Worm (Caenorhabditis elegans) whole organism, L1 larva: Measurements from ENCODE around the gene hsd-2.

Source experiments
- C34B4.2 ChIP-seq: sonication (generic microtip); optimal IDR thresholded peaks from 2 replicates; lab custom pipeline; 2017; ENCODE audit warnings: mild to moderate bottlenecking, missing genetic modification characterization, missing compliant biosample characterization
- F16B12.6 ChIP-seq: fragments of 150-350 bp; optimal IDR thresholded peaks from 2 replicates; lab custom pipeline; 2014; ENCODE audit warnings: missing biosample characterization, missing genetic modification characterization
- Y116A8C.19 ChIP-seq: sonication (generic microtip); optimal IDR thresholded peaks from 2 replicates; lab custom pipeline; 2016; ENCODE audit warnings: missing compliant biosample characterization, missing genetic modification characterization, borderline replicate concordance
- aha-1 ChIP-seq: fragments of 150-350 bp; optimal IDR thresholded peaks from 2 replicates; lab custom pipeline; 2014; ENCODE audit warnings: missing biosample characterization, missing genetic modification characterization
- alr-1 ChIP-seq: fragments of 200-800 bp; sonication (Bioruptor generic); optimal IDR thresholded peaks from 2 replicates; lab custom pipeline; 2018; ENCODE audit warnings: borderline replicate concordance, mild to moderate bottlenecking, missing genetic modification characterization, missing compliant biosample characterization
- ama-1 ChIP-seq: fragments of 150-350 bp; optimal IDR thresholded peaks from 2 replicates; lab custom pipeline; 2014
- ceh-63 ChIP-seq: fragments of 200-800 bp; sonication (Bioruptor generic); optimal IDR thresholded peaks from 2 replicates; lab custom pipeline; 2018; ENCODE audit warnings: mild to moderate bottlenecking, missing genetic modification characterization, missing compliant biosample characterization
- ceh-8 ChIP-seq: fragments of 200-800 bp; sonication (Bioruptor generic); optimal IDR thresholded peaks from 2 replicates; lab custom pipeline; 2018; ENCODE audit warnings: mild to moderate bottlenecking, missing genetic modification characterization, moderate library complexity, missing compliant biosample characterization
- ceh-90 ChIP-seq: sonication (generic microtip); optimal IDR thresholded peaks from 2 replicates; lab custom pipeline; 2016; ENCODE audit warnings: missing genetic modification characterization, missing compliant biosample characterization
- ces-1 ChIP-seq: fragments of 150-350 bp; optimal IDR thresholded peaks from 2 replicates; lab custom pipeline; 2014; ENCODE audit warnings: missing biosample characterization, missing genetic modification reagents, missing genetic modification characterization
- dpl-1 ChIP-seq, 3 experiments: fragments of 150-350 bp in 2 of 3; sonication (generic microtip) in 1 of 3; optimal IDR thresholded peaks; 2 replicates each; lab custom pipeline; 2014 to 2017; ENCODE audit warnings: missing biosample characterization in 3 of 3, missing genetic modification characterization in 3 of 3, missing genetic modification reagents in 3 of 3
- dsc-1 ChIP-seq: sonication (generic microtip); optimal IDR thresholded peaks from 2 replicates; lab custom pipeline; 2016; ENCODE audit warnings: mild to moderate bottlenecking, missing genetic modification characterization, missing compliant biosample characterization
- efl-3 ChIP-seq: fragments of 200-800 bp; sonication (Bioruptor generic); optimal IDR thresholded peaks from 2 replicates; lab custom pipeline; 2018; ENCODE audit warnings: mild to moderate bottlenecking, missing genetic modification characterization, missing compliant biosample characterization
- egl-13 ChIP-seq: sonication (generic microtip); optimal IDR thresholded peaks from 2 replicates; lab custom pipeline; 2016; ENCODE audit warnings: missing genotype, missing genetic modification reagents, missing genetic modification characterization, missing compliant biosample characterization
- egl-27 ChIP-seq, 2 experiments: fragments of 150-350 bp in 1 of 2; sonication (generic microtip); optimal IDR thresholded peaks; 3 replicates each; lab custom pipeline; 2017 to 2018; ENCODE audit warnings: missing biosample characterization in 2 of 2, missing genetic modification characterization in 2 of 2, missing genetic modification reagents in 2 of 2
- elt-3 ChIP-seq, 6 experiments: fragments of 150-350 bp in 1 of 6; sonication (generic microtip); optimal IDR thresholded peaks; 2 replicates each; lab custom pipeline; 2017 to 2018; ENCODE audit warnings: missing biosample characterization in 6 of 6, missing genetic modification characterization in 6 of 6, inconsistent platforms in 1 of 6
- ets-5 ChIP-seq: fragments of 200-800 bp; sonication (Bioruptor generic); IDR thresholded peaks from 2 replicates; pipeline ENCODE4 v1.3.6; 2022; ENCODE audit warnings: missing genetic modification characterization, missing compliant biosample characterization
- fkh-4 ChIP-seq: sonication (generic microtip); optimal IDR thresholded peaks from 2 replicates; lab custom pipeline; 2016; ENCODE audit warnings: missing compliant biosample characterization, missing genetic modification characterization, borderline replicate concordance
- fkh-8 ChIP-seq: sonication (generic microtip); optimal IDR thresholded peaks from 2 replicates; lab custom pipeline; 2016; ENCODE audit warnings: mild to moderate bottlenecking, missing genetic modification characterization, missing compliant biosample characterization
- fos-1 ChIP-seq: fragments of 150-350 bp; optimal IDR thresholded peaks from 2 replicates; lab custom pipeline; 2014; ENCODE audit warnings: missing biosample characterization, missing genetic modification characterization
- hlh-4 ChIP-seq: sonication (generic microtip); optimal IDR thresholded peaks from 2 replicates; lab custom pipeline; 2016; ENCODE audit warnings: mild to moderate bottlenecking, missing genetic modification characterization, missing compliant biosample characterization
- hpl-2 ChIP-seq: fragments of 150-350 bp; optimal IDR thresholded peaks from 2 replicates; lab custom pipeline; 2014; ENCODE audit warnings: missing biosample characterization, missing genetic modification reagents, missing genetic modification characterization
- irx-1 ChIP-seq: sonication (generic microtip); optimal IDR thresholded peaks from 2 replicates; lab custom pipeline; 2016; ENCODE audit warnings: missing genetic modification characterization, missing compliant biosample characterization
- jun-1 ChIP-seq: fragments of 150-350 bp; optimal IDR thresholded peaks from 2 replicates; lab custom pipeline; 2014; ENCODE audit warnings: missing biosample characterization, missing genetic modification reagents, missing genetic modification characterization
- lin-15B ChIP-seq: fragments of 150-350 bp; sonication (generic microtip); optimal IDR thresholded peaks from 3 replicates; lab custom pipeline; 2014; ENCODE audit warnings: missing biosample characterization, missing genetic modification characterization
- lin-35 ChIP-seq, 2 experiments: fragments of 150-350 bp; optimal IDR thresholded peaks; 2 replicates each; lab custom pipeline; 2014; ENCODE audit warnings: missing biosample characterization in 2 of 2, missing genetic modification characterization in 2 of 2, missing genetic modification reagents in 2 of 2
- lir-3 ChIP-seq: sonication (generic microtip); optimal IDR thresholded peaks from 2 replicates; lab custom pipeline; 2016; ENCODE audit warnings: mild to moderate bottlenecking, missing genetic modification characterization, moderate library complexity, missing compliant biosample characterization; ENCODE audit not compliant: poor library complexity
- lsy-2 ChIP-seq, 2 experiments: fragments of 150-350 bp; optimal IDR thresholded peaks; 2 replicates each; lab custom pipeline; 2014; ENCODE audit warnings: missing biosample characterization in 2 of 2, missing genetic modification characterization in 2 of 2
- mab-9 ChIP-seq: fragments of 200-800 bp; sonication (Bioruptor generic); IDR thresholded peaks from 2 replicates; pipeline ENCODE4 v1.3.6; 2022; ENCODE audit warnings: missing genetic modification reagents, missing genetic modification characterization, missing compliant biosample characterization
- mef-2 ChIP-seq: fragments of 150-350 bp; optimal IDR thresholded peaks from 2 replicates; lab custom pipeline; 2014; ENCODE audit warnings: missing biosample characterization, missing genetic modification characterization
- mep-1 ChIP-seq: fragments of 150-350 bp; optimal IDR thresholded peaks from 2 replicates; lab custom pipeline; 2014; ENCODE audit warnings: missing biosample characterization, missing genetic modification characterization
- nhr-11 ChIP-seq: fragments of 150-350 bp; optimal IDR thresholded peaks from 2 replicates; lab custom pipeline; 2014; ENCODE audit warnings: missing biosample characterization, missing genetic modification characterization
- nhr-19 ChIP-seq: fragments of 200-800 bp; sonication (Bioruptor generic); conservative IDR thresholded peaks from 2 replicates; pipeline ENCODE4 v1.3.6; 2022; ENCODE audit warnings: missing genetic modification characterization, missing compliant biosample characterization
- nhr-20 ChIP-seq: sonication (generic microtip); optimal IDR thresholded peaks from 2 replicates; lab custom pipeline; 2016; ENCODE audit warnings: mild to moderate bottlenecking, missing genetic modification characterization, missing compliant biosample characterization
- nhr-71 ChIP-seq: sonication (generic microtip); optimal IDR thresholded peaks from 2 replicates; lab custom pipeline; 2016; ENCODE audit warnings: mild to moderate bottlenecking, missing genetic modification characterization, moderate library complexity, missing compliant biosample characterization
- nhr-76 ChIP-seq: sonication (generic microtip); optimal IDR thresholded peaks from 2 replicates; lab custom pipeline; 2017; ENCODE audit warnings: missing biosample characterization, missing genetic modification characterization
- nhr-77 ChIP-seq: fragments of 150-350 bp; optimal IDR thresholded peaks from 2 replicates; lab custom pipeline; 2014; ENCODE audit warnings: missing biosample characterization, missing genetic modification characterization
- nhr-90 ChIP-seq: sonication (generic microtip); optimal IDR thresholded peaks from 2 replicates; lab custom pipeline; 2016; ENCODE audit warnings: mild to moderate bottlenecking, missing genetic modification characterization, missing compliant biosample characterization; ENCODE audit not compliant: poor library complexity
- pqm-1 ChIP-seq: sonication (generic microtip); optimal IDR thresholded peaks from 3 replicates; lab custom pipeline; 2017; ENCODE audit warnings: missing biosample characterization, missing genetic modification characterization
- rnt-1 ChIP-seq: sonication (generic microtip); optimal IDR thresholded peaks from 2 replicates; lab custom pipeline; 2016; ENCODE audit warnings: mild to moderate bottlenecking, missing genetic modification characterization, moderate library complexity, missing compliant biosample characterization
- snu-23 ChIP-seq: sonication (generic microtip); optimal IDR thresholded peaks from 2 replicates; lab custom pipeline; 2016; ENCODE audit warnings: missing genetic modification characterization, missing compliant biosample characterization
- sptf-1 ChIP-seq: fragments of 150-350 bp; optimal IDR thresholded peaks from 2 replicates; lab custom pipeline; 2014; ENCODE audit warnings: missing biosample characterization, missing genetic modification characterization
- sup-37 ChIP-seq: fragments of 200-800 bp; sonication (Bioruptor generic); optimal IDR thresholded peaks from 2 replicates; lab custom pipeline; 2018; ENCODE audit warnings: mild to moderate bottlenecking, missing genetic modification characterization, missing compliant biosample characterization
- swsn-7 ChIP-seq: sonication (generic microtip); optimal IDR thresholded peaks from 2 replicates; lab custom pipeline; 2016; ENCODE audit warnings: missing genetic modification characterization, missing compliant biosample characterization
- tbx-2 ChIP-seq: sonication (generic microtip); optimal IDR thresholded peaks from 2 replicates; lab custom pipeline; 2016; ENCODE audit warnings: missing genetic modification characterization, missing compliant biosample characterization
- unc-130 ChIP-seq: fragments of 150-350 bp; optimal IDR thresholded peaks from 2 replicates; lab custom pipeline; 2017; ENCODE audit warnings: missing biosample characterization, missing genetic modification characterization, inconsistent platforms
- unc-62 ChIP-seq: fragments of 150-350 bp; optimal IDR thresholded peaks from 2 replicates; lab custom pipeline; 2014; ENCODE audit warnings: missing biosample characterization, missing genetic modification reagents, missing genetic modification characterization
- unc-86 ChIP-seq: sonication (generic microtip); optimal IDR thresholded peaks from 2 replicates; lab custom pipeline; 2016; ENCODE audit warnings: missing genetic modification characterization, missing compliant biosample characterization
- xbp-1 ChIP-seq: sonication (generic microtip); optimal IDR thresholded peaks from 2 replicates; lab custom pipeline; 2016; ENCODE audit warnings: missing genetic modification characterization, missing compliant biosample characterization
- zag-1 ChIP-seq: fragments of 150-350 bp; optimal IDR thresholded peaks from 2 replicates; lab custom pipeline; 2014; ENCODE audit warnings: missing biosample characterization, missing genetic modification characterization
- zip-4 ChIP-seq: fragments of 200-800 bp; sonication (Bioruptor generic); optimal IDR thresholded peaks from 2 replicates; lab custom pipeline; 2018; ENCODE audit warnings: mild to moderate bottlenecking, missing genetic modification characterization, moderate library complexity, missing compliant biosample characterization
- ztf-11 ChIP-seq, 2 experiments: sonication (generic microtip); optimal IDR thresholded peaks; 2 replicates each; lab custom pipeline; 2016 to 2017; ENCODE audit warnings: missing genetic modification characterization in 2 of 2, missing biosample characterization in 1 of 2, missing compliant biosample characterization in 1 of 2
- ztf-4 ChIP-seq: fragments of 150-350 bp; optimal IDR thresholded peaks from 2 replicates; lab custom pipeline; 2014; ENCODE audit warnings: missing biosample characterization, missing genetic modification characterization

hsd-2 gene

DNA sequence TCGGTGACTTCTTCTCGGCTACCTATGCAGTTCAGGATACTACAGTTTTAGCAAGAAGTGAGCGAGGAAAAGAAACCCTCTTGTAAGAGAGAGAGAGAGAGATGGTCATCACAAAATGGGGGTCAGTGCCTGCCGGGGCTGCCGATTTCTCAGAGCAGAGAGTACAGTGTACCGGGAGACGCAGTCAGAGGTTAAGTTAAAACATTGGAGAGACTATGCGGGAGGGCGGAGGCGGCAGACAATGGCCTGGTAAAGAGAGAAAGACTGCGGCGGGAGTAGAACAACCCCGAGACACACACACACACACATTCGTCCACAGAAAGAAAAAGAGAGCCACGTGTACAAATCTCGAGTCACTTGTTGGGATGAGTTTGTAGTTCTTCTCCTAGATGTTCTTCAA is 33.6 kb upstream of the hsd-2 start:
- no peak for TF ChIP-seq ceh-63 (GFP tag; lab: Kevin White, UChicago)
- peak; percentile 80 for TF ChIP-seq xbp-1
- peak; percentile 20 for TF ChIP-seq irx-1 (tag; lab: Kevin White, UChicago)
- TF ChIP-seq nhr-71, result peak; percentile 80
- TF ChIP-seq sup-37 (GFP tag; lab: Kevin White, UChicago), result no peak
- TF ChIP-seq nhr-77, result peak; percentile 28
- TF ChIP-seq elt-3 (tag; optimal IDR thresholded peaks at IDR 0.05; lab: Kevin White, UChicago), result peak in 2 of 6 experiments; percentile 2 to 20
- no peak for TF ChIP-seq jun-1 (tag; lab: Kevin White, UChicago)
- TF ChIP-seq ets-5 (GFP tag; lab: Robert Waterston, UW), result no peak
- peak; percentile 51 for TF ChIP-seq nhr-19 (GFP tag; lab: Robert Waterston, UW)
- TF ChIP-seq zag-1, result no peak
- no peak for TF ChIP-seq lin-15B (tag; lab: Kevin White, UChicago)
- TF ChIP-seq ceh-90, result no peak
- TF ChIP-seq F16B12.6 (tag; lab: Kevin White, UChicago), result no peak
- TF ChIP-seq pqm-1 (tag; lab: Kevin White, UChicago), result no peak
- TF ChIP-seq unc-86, result no peak
- TF ChIP-seq C34B4.2 (tag; lab: Kevin White, UChicago), result no peak
- no peak for TF ChIP-seq fos-1 (tag; lab: Kevin White, UChicago)
- TF ChIP-seq lir-3 (tag; lab: Kevin White, UChicago), result peak; percentile 37
- no peak for TF ChIP-seq fkh-4 (tag; lab: Kevin White, UChicago)
- TF ChIP-seq mab-9 (GFP tag; lab: Robert Waterston, UW), result no peak
- TF ChIP-seq ama-1 (lab: Kevin White, UChicago), result no peak
- peak; percentile 50 for TF ChIP-seq swsn-7 (tag; lab: Kevin White, UChicago)
- peak; percentile 74 for TF ChIP-seq rnt-1 (tag; lab: Kevin White, UChicago)
- TF ChIP-seq fkh-8 (tag; lab: Kevin White, UChicago), result no peak
- no peak for TF ChIP-seq hpl-2 (GFP tag; lab: Kevin White, UChicago)
- no peak for TF ChIP-seq dpl-1 (GFP tag; optimal IDR thresholded peaks at IDR 0.05; lab: Kevin White, UChicago)
- TF ChIP-seq lsy-2 (tag; optimal IDR thresholded peaks at IDR 0.05; lab: Kevin White, UChicago), result peak; percentile 54
- TF ChIP-seq mef-2, result peak; percentile 20
- TF ChIP-seq sptf-1, result no peak
- peak; percentile 18 for TF ChIP-seq ztf-4
- TF ChIP-seq alr-1 (tag; lab: Kevin White, UChicago), result no peak
- no peak for TF ChIP-seq unc-62 (GFP tag; lab: Kevin White, UChicago)
- TF ChIP-seq ceh-8 (GFP tag; lab: Kevin White, UChicago), result no peak
- TF ChIP-seq nhr-11 (tag; lab: Kevin White, UChicago), result no peak
- peak; percentile 24 for TF ChIP-seq nhr-90 (tag; lab: Kevin White, UChicago)
- TF ChIP-seq efl-3 (GFP tag; lab: Kevin White, UChicago), result no peak
- TF ChIP-seq ces-1, result no peak
- peak; percentile 34 for TF ChIP-seq dsc-1 (tag; lab: Kevin White, UChicago)
- TF ChIP-seq nhr-20 (tag; lab: Kevin White, UChicago), result peak; percentile 67
- peak in 1 of 2 experiments; percentile 16 for TF ChIP-seq egl-27 (tag; optimal IDR thresholded peaks at IDR 0.05; lab: Kevin White, UChicago)
- peak; percentile 58 for TF ChIP-seq tbx-2 (tag; lab: Kevin White, UChicago)
- peak; percentile 78 for TF ChIP-seq snu-23 (GFP tag; lab: Kevin White, UChicago)
- TF ChIP-seq egl-13 (tag; lab: Kevin White, UChicago), result no peak
- TF ChIP-seq aha-1 (tag; lab: Kevin White, UChicago), result no peak
- peak in 1 of 2 experiments; percentile 9 for TF ChIP-seq ztf-11 (tag; optimal IDR thresholded peaks at IDR 0.05; lab: Kevin White, UChicago)
- no peak for TF ChIP-seq hlh-4 (tag; lab: Kevin White, UChicago)
- TF ChIP-seq nhr-76 (tag; lab: Kevin White, UChicago), result no peak
- no peak for TF ChIP-seq zip-4 (GFP tag; lab: Kevin White, UChicago)
- TF ChIP-seq lin-35 (GFP tag; optimal IDR thresholded peaks at IDR 0.05; lab: Kevin White, UChicago), result peak; percentile 25 to 52
- TF ChIP-seq mep-1 (tag; lab: Kevin White, UChicago), result no peak
- no peak for TF ChIP-seq Y116A8C.19
- TF ChIP-seq unc-130 (tag; lab: Kevin White, UChicago), result peak; percentile 57
